ENCODE assay signal across 5 fruit fly cellular contexts in the genomic region with DNA sequence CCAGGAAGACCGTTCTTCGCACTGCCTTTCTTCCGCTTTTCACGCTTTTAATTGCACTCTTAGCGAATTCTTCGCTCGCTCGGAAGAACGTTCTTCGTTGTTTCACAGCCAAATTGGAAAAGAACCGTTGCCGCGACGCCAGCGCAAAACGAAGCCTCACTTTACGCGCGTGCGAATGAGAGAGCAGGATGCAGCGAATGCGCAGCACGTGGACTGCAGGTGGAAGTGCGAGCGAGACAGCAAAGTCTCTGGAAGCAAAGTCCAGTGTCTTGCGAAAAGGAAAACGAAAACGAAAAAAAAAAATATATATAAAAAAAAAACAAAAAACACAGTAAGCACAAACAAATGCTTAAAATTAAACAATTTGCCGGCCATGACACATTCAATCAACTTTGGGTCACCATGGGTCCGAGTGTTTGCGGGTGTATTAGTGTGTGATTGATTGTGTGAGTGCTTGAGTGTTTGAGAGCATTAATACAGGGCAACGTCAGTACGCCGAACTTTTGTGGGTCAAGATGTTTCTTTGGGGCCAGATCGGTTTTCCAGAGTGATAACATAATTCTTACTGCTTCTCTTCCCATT.
TF ChIP-seq lines count a peak whose summit lies in the region.

A gene (minus strand): TSS at position 103 of the 582 bp plus-strand sequence.

- TF ChIP-seq CTCF in whole organism, embryonic (GFP tag; optimal IDR thresholded peaks at IDR 0.05; lab: Kevin White, UChicago), result no peak

TF ChIP-seq in whole organism, adult, 20 proteins besides CTCF, POLR2A, EP300 and RAD21 (continues in another document):
- peak; percentile 74 for TF ChIP-seq Mnt (GFP tag; optimal IDR thresholded peaks at IDR 0.05; lab: Kevin White, UChicago)
- no peak for TF ChIP-seq CG14711 (tag; optimal IDR thresholded peaks at IDR 0.05; lab: Kevin White, UChicago)
- no peak for TF ChIP-seq CG1620 (GFP tag; optimal IDR thresholded peaks at IDR 0.05; lab: Kevin White, UChicago)
- no peak for TF ChIP-seq CG5204 (GFP tag; optimal IDR thresholded peaks at IDR 0.05; lab: Kevin White, UChicago)
- TF ChIP-seq CG12768 (GFP tag; optimal IDR thresholded peaks at IDR 0.05; lab: Kevin White, UChicago), result no peak
- no peak for TF ChIP-seq cic (GFP tag; optimal IDR thresholded peaks at IDR 0.05; lab: Kevin White, UChicago)
- no peak for TF ChIP-seq CG7101 (tag; optimal IDR thresholded peaks at IDR 0.05; lab: Kevin White, UChicago)
- no peak for TF ChIP-seq toe (GFP tag; optimal IDR thresholded peaks at IDR 0.05; lab: Kevin White, UChicago)
- TF ChIP-seq Crg-1 (GFP tag; optimal IDR thresholded peaks at IDR 0.05; lab: Kevin White, UChicago), result no peak
- TF ChIP-seq cnc (optimal IDR thresholded peaks at IDR 0.05; lab: Kevin White, UChicago), result no peak
- peak; percentile 49 for TF ChIP-seq kay (GFP tag; lab: Kevin White, UChicago; ENCODE audit: borderline replicate concordance)
- TF ChIP-seq CG7045 (GFP tag; optimal IDR thresholded peaks at IDR 0.05; lab: Kevin White, UChicago), result no peak
- TF ChIP-seq CG11617 (GFP tag; optimal IDR thresholded peaks at IDR 0.05; lab: Kevin White, UChicago), result no peak
- TF ChIP-seq CG33017 (tag; optimal IDR thresholded peaks at IDR 0.05; lab: Kevin White, UChicago), result no peak
- TF ChIP-seq Clk (GFP tag; optimal IDR thresholded peaks at IDR 0.05; lab: Kevin White, UChicago), result no peak
- TF ChIP-seq bab1 (GFP tag; optimal IDR thresholded peaks at IDR 0.05; lab: Kevin White, UChicago), result no peak
- TF ChIP-seq Hr96 (GFP tag; optimal IDR thresholded peaks at IDR 0.05; lab: Kevin White, UChicago), result no peak

TF ChIP-seq in whole organism, embryonic, 481 proteins besides CTCF, POLR2A, EP300 and RAD21:
- TF ChIP-seq CG1832 (GFP tag; optimal IDR thresholded peaks at IDR 0.05; lab: Kevin White, UChicago) (peak; percentile 55), twi (tag; optimal IDR thresholded peaks at IDR 0.05; lab: Kevin White, UChicago) (peak; percentile 15), CG10321 (GFP tag; IDR thresholded peaks at IDR 0.05; lab: Robert Waterston, UW) (peak; percentile 54), CG10274 (GFP tag; optimal IDR thresholded peaks at IDR 0.05; lab: Kevin White, UChicago) (no peak), bsh (GFP tag; optimal IDR thresholded peaks at IDR 0.05; lab: Kevin White, UChicago) (peak in 1 of 2 experiments; percentile 58), sens (GFP tag; lab: Kevin White, UChicago) (peak; percentile 80), nom (GFP tag; optimal IDR thresholded peaks at IDR 0.05; lab: Kevin White, UChicago) (peak; percentile 92), Drgx (GFP tag; IDR thresholded peaks at IDR 0.05; lab: Robert Waterston, UW) (peak; percentile 37; the same call in 1 of the 2 replicates), lbe (GFP tag; optimal IDR thresholded peaks at IDR 0.05; lab: Kevin White, UChicago) (peak; percentile 34), CG17802 (tag; optimal IDR thresholded peaks at IDR 0.05; lab: Kevin White, UChicago) (no peak), sd (tag; optimal IDR thresholded peaks at IDR 0.05; lab: Kevin White, UChicago) (no peak)

TF ChIP-seq in whole organism, prepupa, 60 proteins besides CTCF, POLR2A, EP300 and RAD21 (continues in another document):
- peak; percentile 31 for TF ChIP-seq achi (GFP tag; optimal IDR thresholded peaks at IDR 0.05; lab: Kevin White, UChicago)
- TF ChIP-seq CG9139 (GFP tag; optimal IDR thresholded peaks at IDR 0.05; lab: Kevin White, UChicago), result peak; percentile 79
- peak; percentile 43 for TF ChIP-seq spab (GFP tag; optimal IDR thresholded peaks at IDR 0.05; lab: Kevin White, UChicago)
- no peak for TF ChIP-seq dac (GFP tag; optimal IDR thresholded peaks at IDR 0.05; lab: Kevin White, UChicago)
- TF ChIP-seq CG16779 (tag; optimal IDR thresholded peaks at IDR 0.05; lab: Kevin White, UChicago), result peak; percentile 71
- TF ChIP-seq CG4318 (GFP tag; optimal IDR thresholded peaks at IDR 0.05; lab: Kevin White, UChicago), result no peak
- peak; percentile 64 for TF ChIP-seq CG6808 (GFP tag; optimal IDR thresholded peaks at IDR 0.05; lab: Kevin White, UChicago)
- no peak for TF ChIP-seq fkh (GFP tag; optimal IDR thresholded peaks at IDR 0.05; lab: Kevin White, UChicago)
- TF ChIP-seq CG6854 (GFP tag; optimal IDR thresholded peaks at IDR 0.05; lab: Kevin White, UChicago), result peak; percentile 87
- peak; percentile 81 to 83 for TF ChIP-seq ss (GFP tag; optimal IDR thresholded peaks at IDR 0.05; lab: Kevin White, UChicago)
- peak; percentile 32; the same call in 1 of the 3 replicates for TF ChIP-seq CG8119 (GFP tag; IDR thresholded peaks at IDR 0.05; lab: Robert Waterston, UW)
- TF ChIP-seq topi (GFP tag; optimal IDR thresholded peaks at IDR 0.05; lab: Kevin White, UChicago), result peak; percentile 57
- peak; percentile 73; the same call in 2 of the 3 replicates for TF ChIP-seq CG6163 (GFP tag; IDR thresholded peaks at IDR 0.05; lab: Robert Waterston, UW)
- no peak for TF ChIP-seq Sox15 (GFP tag; optimal IDR thresholded peaks at IDR 0.05; lab: Kevin White, UChicago)
- TF ChIP-seq CG15336 (GFP tag; IDR thresholded peaks at IDR 0.05; lab: Robert Waterston, UW), result no peak
- TF ChIP-seq CG34406 (GFP tag; optimal IDR thresholded peaks at IDR 0.05; lab: Kevin White, UChicago), result peak; percentile 35
- no peak for TF ChIP-seq CG3032 (tag; optimal IDR thresholded peaks at IDR 0.05; lab: Kevin White, UChicago)
- TF ChIP-seq cyc (GFP tag; optimal IDR thresholded peaks at IDR 0.05; lab: Kevin White, UChicago), result peak; percentile 0
- peak; percentile 17 for TF ChIP-seq esn (GFP tag; optimal IDR thresholded peaks at IDR 0.05; lab: Kevin White, UChicago)
- peak; percentile 81 for TF ChIP-seq svp (GFP tag; lab: Kevin White, UChicago)

TF ChIP-seq in whole organism, pupa, 21 proteins besides CTCF, POLR2A, EP300 and RAD21 (continues in another document):
- 0 out of 3 replicates have a peak, but pooled peaks have one; percentile 31 for TF ChIP-seq fd96Ca (GFP tag; IDR thresholded peaks at IDR 0.05; lab: Robert Waterston, UW)
- peak; percentile 49 for TF ChIP-seq Ets98B (GFP tag; IDR thresholded peaks at IDR 0.05; lab: Robert Waterston, UW)
- TF ChIP-seq D1 (tag; optimal IDR thresholded peaks at IDR 0.05; lab: Kevin White, UChicago), result no peak
- no peak for TF ChIP-seq CG10348 (GFP tag; IDR thresholded peaks at IDR 0.05; lab: Robert Waterston, UW)
- TF ChIP-seq CG12605 (GFP tag; IDR thresholded peaks at IDR 0.05; lab: Robert Waterston, UW), result peak; percentile 55; the same call in 1 of the 2 replicates
- no peak for TF ChIP-seq EcR (GFP tag; optimal IDR thresholded peaks at IDR 0.05; lab: Kevin White, UChicago)
- TF ChIP-seq CG34367 (tag; optimal IDR thresholded peaks at IDR 0.05; lab: Kevin White, UChicago), result peak; percentile 30
- no peak for TF ChIP-seq rn (GFP tag; IDR thresholded peaks at IDR 0.05; lab: Robert Waterston, UW)
- peak; percentile 53; the same call in 1 of the 3 replicates for TF ChIP-seq CG4496 (GFP tag; IDR thresholded peaks at IDR 0.05; lab: Robert Waterston, UW)
- TF ChIP-seq Pif1B (GFP tag; optimal IDR thresholded peaks at IDR 0.05; lab: Kevin White, UChicago), result peak; percentile 74
- peak; percentile 70 for TF ChIP-seq Pif1A (GFP tag; optimal IDR thresholded peaks at IDR 0.05; lab: Kevin White, UChicago)
- peak; percentile 22; the same call in 1 of the 2 replicates for TF ChIP-seq CG32121 (GFP tag; IDR thresholded peaks at IDR 0.05; lab: Robert Waterston, UW)
- peak; percentile 2 for TF ChIP-seq CG17806 (tag; optimal IDR thresholded peaks at IDR 0.05; lab: Kevin White, UChicago)
- peak; percentile 14 for TF ChIP-seq CG14655 (GFP tag; optimal IDR thresholded peaks at IDR 0.05; lab: Kevin White, UChicago)
- TF ChIP-seq CG8159 (tag; optimal IDR thresholded peaks at IDR 0.05; lab: Kevin White, UChicago), result peak; percentile 0
- no peak for TF ChIP-seq CG8301 (tag; optimal IDR thresholded peaks at IDR 0.05; lab: Kevin White, UChicago)
- peak; percentile 35 for TF ChIP-seq CG15710 (tag; optimal IDR thresholded peaks at IDR 0.05; lab: Kevin White, UChicago)
- peak; percentile 60 for TF ChIP-seq gl (tag; optimal IDR thresholded peaks at IDR 0.05; lab: Kevin White, UChicago)
- TF ChIP-seq Snoo (tag; optimal IDR thresholded peaks at IDR 0.05; lab: Kevin White, UChicago), result peak; percentile 81
- no peak for TF ChIP-seq CG9948 (tag; optimal IDR thresholded peaks at IDR 0.05; lab: Kevin White, UChicago)

TF ChIP-seq in whole organism, wandering third instar larva, 38 proteins besides CTCF, POLR2A, EP300 and RAD21:
- peak; percentile 87 for TF ChIP-seq Hnf4 (GFP tag; optimal IDR thresholded peaks at IDR 0.05; lab: Kevin White, UChicago)
- TF ChIP-seq fru (GFP tag; optimal IDR thresholded peaks at IDR 0.05; lab: Kevin White, UChicago), result no peak
- TF ChIP-seq Sp1 (GFP tag; optimal IDR thresholded peaks at IDR 0.05; lab: Kevin White, UChicago), result peak; percentile 19
- TF ChIP-seq Rel (GFP tag; optimal IDR thresholded peaks at IDR 0.05; lab: Kevin White, UChicago), result peak; percentile 54
- peak; percentile 48 for TF ChIP-seq Rel (tag; optimal IDR thresholded peaks at IDR 0.05; lab: Kevin White, UChicago)
- TF ChIP-seq h (GFP tag; optimal IDR thresholded peaks at IDR 0.05; lab: Kevin White, UChicago), result peak; percentile 20
- no peak for TF ChIP-seq lola (GFP tag; optimal IDR thresholded peaks at IDR 0.05; lab: Kevin White, UChicago)
- TF ChIP-seq pan (optimal IDR thresholded peaks at IDR 0.05; lab: Kevin White, UChicago), result no peak
- TF ChIP-seq Dif (GFP tag; optimal IDR thresholded peaks at IDR 0.05; lab: Kevin White, UChicago; ENCODE audit: partially characterized antibody), result no peak
- no peak for TF ChIP-seq dl (GFP tag; optimal IDR thresholded peaks at IDR 0.05; lab: Kevin White, UChicago; ENCODE audit: insufficient read depth in 1 of 2, partially characterized antibody in 2 of 2)
- no peak for TF ChIP-seq sage (GFP tag; optimal IDR thresholded peaks at IDR 0.05; lab: Kevin White, UChicago)
